Worm (Caenorhabditis elegans) whole organism, early embryonic: ENCODE measurements around the gene H12D21.10.

Source experiments
- B0310.2 ChIP-seq: sonication (generic microtip); optimal IDR thresholded peaks from 2 replicates; lab custom pipeline; 2016; ENCODE audit warnings: mild to moderate bottlenecking, missing genetic modification characterization, missing compliant biosample characterization
- F13C5.2 ChIP-seq: sonication (generic microtip); optimal IDR thresholded peaks from 2 replicates; lab custom pipeline; 2017; ENCODE audit warnings: mild to moderate bottlenecking, missing genetic modification characterization, inconsistent platforms, missing compliant biosample characterization
- aly-1 ChIP-seq: sonication (generic microtip); optimal IDR thresholded peaks from 2 replicates; lab custom pipeline; 2016; ENCODE audit warnings: missing genetic modification characterization, missing compliant biosample characterization
- ama-1 ChIP-seq: fragments of 150-350 bp; optimal IDR thresholded peaks from 2 replicates; lab custom pipeline; 2014
- ceh-13 ChIP-seq: fragments of 200-800 bp; sonication (Bioruptor generic); optimal IDR thresholded peaks from 2 replicates; lab custom pipeline; 2018; ENCODE audit warnings: mild to moderate bottlenecking, missing genetic modification characterization, missing compliant biosample characterization
- ceh-36 ChIP-seq: sonication (generic microtip); optimal IDR thresholded peaks from 2 replicates; lab custom pipeline; 2016; ENCODE audit warnings: missing genetic modification characterization, inconsistent platforms, missing compliant biosample characterization
- ets-7 ChIP-seq: sonication (generic microtip); optimal IDR thresholded peaks from 2 replicates; lab custom pipeline; 2016; ENCODE audit warnings: missing genotype, missing genetic modification characterization, missing compliant biosample characterization
- flt-1 ChIP-seq: fragments of 200-800 bp; sonication (Bioruptor generic); IDR thresholded peaks from 2 replicates; pipeline ENCODE4 v1.3.6; 2022; ENCODE audit warnings: missing genetic modification characterization, missing compliant biosample characterization
- hmbx-1 ChIP-seq: sonication (generic microtip); optimal IDR thresholded peaks from 2 replicates; lab custom pipeline; 2016; ENCODE audit warnings: mild to moderate bottlenecking, missing genetic modification characterization, missing compliant biosample characterization
- hmg-4 ChIP-seq: fragments of 200-800 bp; sonication (Bioruptor generic); optimal IDR thresholded peaks from 2 replicates; lab custom pipeline; 2018; ENCODE audit warnings: mild to moderate bottlenecking, missing genetic modification characterization, missing compliant biosample characterization
- hnd-1 ChIP-seq: sonication (generic microtip); optimal IDR thresholded peaks from 2 replicates; lab custom pipeline; 2016; ENCODE audit warnings: missing genetic modification characterization, missing compliant biosample characterization
- pes-1 ChIP-seq: fragments of 200-800 bp; sonication (Bioruptor generic); IDR thresholded peaks from 2 replicates; pipeline ENCODE4 v1.3.6; 2022; ENCODE audit warnings: missing genetic modification reagents, missing genetic modification characterization, missing compliant biosample characterization
- scrt-1 ChIP-seq: fragments of 200-800 bp; sonication (Bioruptor generic); IDR thresholded peaks from 2 replicates; pipeline ENCODE4 v1.3.6; 2022; ENCODE audit warnings: missing genetic modification characterization, missing compliant biosample characterization
- sea-1 ChIP-seq: fragments of 200-800 bp; sonication (Bioruptor generic); conservative IDR thresholded peaks from 2 replicates; pipeline ENCODE4 v1.3.6; 2022; ENCODE audit warnings: missing genetic modification characterization, missing compliant biosample characterization
- tbx-11 ChIP-seq: fragments of 200-800 bp; sonication (Bioruptor generic); IDR thresholded peaks from 2 replicates; pipeline ENCODE4 v1.3.6; 2022; ENCODE audit warnings: missing genetic modification characterization, missing compliant biosample characterization
- tbx-37 ChIP-seq: fragments of 200-800 bp; sonication (Bioruptor generic); conservative IDR thresholded peaks from 2 replicates; pipeline ENCODE4 v1.3.6; 2022; ENCODE audit warnings: missing genetic modification reagents, missing genetic modification characterization, missing compliant biosample characterization
- tra-4 ChIP-seq: sonication (generic microtip); optimal IDR thresholded peaks from 2 replicates; lab custom pipeline; 2017; ENCODE audit warnings: missing genetic modification characterization, missing compliant biosample characterization

H12D21.10 gene

DNA sequence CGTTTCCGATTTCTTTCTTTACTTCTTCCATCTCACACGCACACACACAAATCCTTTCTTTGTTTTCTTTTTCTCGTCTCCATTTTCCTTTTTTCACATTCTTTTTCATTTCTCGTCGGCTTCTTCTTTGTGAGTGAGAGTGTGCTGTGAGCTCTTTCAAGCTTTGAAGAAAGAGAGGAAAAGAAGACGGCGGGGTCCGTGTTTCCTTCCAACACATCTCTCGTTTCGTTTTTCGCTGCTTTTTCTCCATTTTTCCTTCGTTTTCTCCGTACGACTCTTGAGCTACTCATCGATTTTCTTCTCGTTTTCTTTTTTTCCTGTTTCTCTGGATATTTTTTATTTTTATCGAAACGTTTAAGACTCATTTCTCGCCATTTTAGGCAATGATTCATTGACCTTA is 30.6 kb downstream of the H12D21.10 start:
- no peak for TF ChIP-seq flt-1 (GFP tag; lab: Robert Waterston, UW)
- no peak for TF ChIP-seq scrt-1 (GFP tag; lab: Robert Waterston, UW)
- no peak for TF ChIP-seq pes-1 (GFP tag; lab: Robert Waterston, UW)
- no peak for TF ChIP-seq tbx-37
- TF ChIP-seq ceh-13 (GFP tag; lab: Kevin White, UChicago), result no peak
- TF ChIP-seq tra-4 (tag; lab: Kevin White, UChicago), result no peak
- TF ChIP-seq F13C5.2 (tag; lab: Kevin White, UChicago), result no peak
- TF ChIP-seq B0310.2 (tag; lab: Kevin White, UChicago), result no peak
- TF ChIP-seq ama-1 (lab: Kevin White, UChicago), result no peak
- TF ChIP-seq hmbx-1 (tag; lab: Kevin White, UChicago), result no peak

DNA sequence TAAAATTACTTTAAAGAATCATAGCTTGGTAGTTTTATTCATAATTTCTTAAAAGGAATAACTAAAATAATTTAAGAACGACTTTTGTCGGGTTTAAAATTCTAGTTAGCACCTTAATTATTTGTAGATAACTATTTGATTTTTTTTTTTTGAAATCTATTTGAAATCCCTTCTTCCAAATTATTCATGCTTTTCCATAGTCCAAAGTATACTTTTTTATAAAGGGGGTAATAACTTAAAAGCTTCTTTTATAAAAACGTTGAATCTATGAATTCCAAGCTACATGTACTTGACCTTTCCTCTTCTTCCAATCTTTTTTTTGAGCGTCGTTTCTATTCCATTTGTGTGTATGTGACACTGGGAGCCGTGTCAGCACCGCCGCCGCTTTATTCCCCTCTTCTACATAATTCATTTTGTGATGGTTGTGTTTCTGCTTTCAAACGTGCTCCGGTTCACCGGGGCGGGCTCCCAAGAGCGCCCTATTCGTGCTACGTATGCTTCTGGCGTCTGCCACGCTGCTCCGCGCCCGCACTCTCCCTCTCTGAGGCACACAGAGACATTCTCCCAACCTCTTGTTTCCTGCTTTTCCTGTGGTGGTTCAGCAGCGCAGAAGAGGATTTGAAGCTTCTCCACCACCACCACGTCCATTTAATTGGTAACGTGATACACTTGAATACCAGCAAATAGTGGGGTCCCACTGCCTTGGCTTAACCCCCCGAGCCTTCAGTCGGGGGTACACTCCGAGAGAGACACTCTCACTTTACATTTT is 34.0 kb downstream of the H12D21.10 start:
- TF ChIP-seq pes-1 (GFP tag; lab: Robert Waterston, UW) (no peak), ceh-13 (GFP tag; lab: Kevin White, UChicago) (no peak), flt-1 (GFP tag; lab: Robert Waterston, UW) (no peak), ceh-36 (tag; lab: Kevin White, UChicago) (no peak)

DNA sequence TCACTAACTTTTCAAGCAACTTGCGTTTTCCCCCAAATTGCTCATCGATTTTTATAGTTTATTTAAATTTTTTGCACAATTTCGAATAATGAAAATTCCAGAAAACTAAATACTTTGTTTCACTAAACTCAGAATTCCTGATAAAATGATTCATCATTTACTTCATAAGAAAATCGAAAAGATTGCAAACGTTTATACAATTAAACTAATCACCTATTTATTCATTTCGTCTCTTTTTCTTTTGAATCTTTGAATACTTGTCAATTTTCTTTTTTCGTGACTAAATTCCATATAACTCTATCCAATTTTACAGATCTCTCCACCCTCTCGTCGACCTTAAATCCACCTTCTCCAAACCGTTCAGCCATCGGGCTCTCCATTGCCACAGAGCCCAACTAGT is 37.0 kb downstream of the H12D21.10 start, which contains the start of gene C30G7.2:
Gene C30G7.2 (plus strand): TSS at position 301 of the 400 bp plus-strand sequence.
- no peak for TF ChIP-seq B0310.2 (tag; lab: Kevin White, UChicago)
- no peak for TF ChIP-seq tbx-11 (GFP tag; lab: Robert Waterston, UW)
- no peak for TF ChIP-seq hmbx-1 (tag; lab: Kevin White, UChicago)
- TF ChIP-seq ceh-36 (tag; lab: Kevin White, UChicago), result no peak
- TF ChIP-seq tra-4 (tag; lab: Kevin White, UChicago), result no peak
- no peak for TF ChIP-seq aly-1 (tag; lab: Kevin White, UChicago)
- no peak for TF ChIP-seq hmg-4
- TF ChIP-seq ets-7 (tag; lab: Kevin White, UChicago), result no peak
- no peak for TF ChIP-seq F13C5.2 (tag; lab: Kevin White, UChicago)

DNA sequence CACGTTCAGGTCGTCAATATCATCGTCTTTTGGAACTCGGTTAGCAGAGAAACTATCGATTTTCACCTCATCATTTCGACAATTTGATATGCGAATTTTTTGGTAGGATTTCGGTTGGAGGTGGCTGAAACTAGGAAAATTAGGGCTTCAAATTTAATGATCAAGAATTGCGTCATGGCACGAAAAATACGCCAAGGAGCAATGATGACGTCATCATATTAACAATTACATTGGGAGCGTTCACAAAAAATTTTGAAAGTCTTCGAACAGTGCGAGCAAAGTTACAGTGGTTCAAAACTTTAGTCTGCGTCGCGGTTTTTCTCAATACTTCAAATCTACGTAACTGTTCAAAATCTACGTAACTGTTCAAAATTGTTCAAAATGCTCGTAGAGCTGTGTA is 43.3 kb downstream of the H12D21.10 start:
- TF ChIP-seq ceh-13 (GFP tag; lab: Kevin White, UChicago) (no peak), F13C5.2 (tag; lab: Kevin White, UChicago) (no peak), ama-1 (lab: Kevin White, UChicago) (no peak), hmbx-1 (tag; lab: Kevin White, UChicago) (no peak), hnd-1 (tag; lab: Kevin White, UChicago) (no peak), B0310.2 (tag; lab: Kevin White, UChicago) (no peak), hmg-4 (no peak), sea-1 (GFP tag; lab: Robert Waterston, UW) (no peak), flt-1 (GFP tag; lab: Robert Waterston, UW) (no peak), tbx-37 (no peak), scrt-1 (GFP tag; lab: Robert Waterston, UW) (no peak), aly-1 (tag; lab: Kevin White, UChicago) (no peak), tra-4 (tag; lab: Kevin White, UChicago) (no peak), pes-1 (GFP tag; lab: Robert Waterston, UW) (no peak), ets-7 (tag; lab: Kevin White, UChicago) (no peak)

DNA sequence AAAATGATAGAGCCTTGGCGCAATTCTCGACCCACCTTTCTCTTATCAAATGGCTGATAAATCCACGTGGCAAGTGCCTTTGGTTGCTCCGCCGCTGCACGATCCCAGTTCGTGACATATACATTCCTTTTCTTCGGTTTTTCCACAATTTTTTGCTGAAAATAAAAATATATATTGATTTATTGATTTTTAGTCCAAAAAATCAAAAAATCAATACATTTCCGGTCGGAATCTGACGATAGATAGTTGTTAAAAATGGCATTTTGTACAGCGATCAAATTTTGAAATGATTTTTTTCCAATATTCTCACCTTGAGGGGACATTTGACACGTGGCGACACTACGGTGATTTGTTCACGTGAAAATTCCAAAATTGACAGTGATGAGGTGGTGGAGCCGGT is 44.2 kb downstream of the H12D21.10 start:
- no peak for TF ChIP-seq sea-1 (GFP tag; lab: Robert Waterston, UW)
- TF ChIP-seq scrt-1 (GFP tag; lab: Robert Waterston, UW), result no peak
- TF ChIP-seq ceh-36 (tag; lab: Kevin White, UChicago), result no peak
- TF ChIP-seq ama-1 (lab: Kevin White, UChicago), result no peak
- TF ChIP-seq pes-1 (GFP tag; lab: Robert Waterston, UW), result no peak
- TF ChIP-seq hmbx-1 (tag; lab: Kevin White, UChicago), result no peak
- no peak for TF ChIP-seq F13C5.2 (tag; lab: Kevin White, UChicago)
- no peak for TF ChIP-seq aly-1 (tag; lab: Kevin White, UChicago)
- TF ChIP-seq B0310.2 (tag; lab: Kevin White, UChicago), result no peak
- no peak for TF ChIP-seq tra-4 (tag; lab: Kevin White, UChicago)
- no peak for TF ChIP-seq tbx-11 (GFP tag; lab: Robert Waterston, UW)

DNA sequence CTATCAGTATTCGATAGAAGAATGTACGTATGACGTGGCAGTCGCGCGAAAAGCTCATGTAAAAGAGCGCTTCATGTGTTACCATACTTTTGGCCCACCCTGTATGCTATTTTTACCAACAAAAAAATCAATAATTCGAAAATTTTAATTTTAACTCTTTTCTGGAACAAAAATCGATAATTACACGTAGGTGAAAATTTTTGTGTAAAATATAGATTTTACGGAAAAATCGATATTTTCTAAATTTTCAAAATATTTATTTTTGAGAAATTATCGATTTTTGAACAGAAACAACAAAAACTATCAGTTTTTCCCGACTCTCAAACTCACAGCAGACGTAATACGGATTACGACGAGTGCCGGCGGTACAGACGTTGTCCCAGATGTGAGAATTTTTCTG is 45.5 kb downstream of the H12D21.10 start:
- no peak for TF ChIP-seq ets-7 (tag; lab: Kevin White, UChicago)
- TF ChIP-seq scrt-1 (GFP tag; lab: Robert Waterston, UW), result no peak
- TF ChIP-seq sea-1 (GFP tag; lab: Robert Waterston, UW), result no peak
- TF ChIP-seq aly-1 (tag; lab: Kevin White, UChicago), result no peak
- no peak for TF ChIP-seq F13C5.2 (tag; lab: Kevin White, UChicago)
- TF ChIP-seq B0310.2 (tag; lab: Kevin White, UChicago), result no peak
- TF ChIP-seq hnd-1 (tag; lab: Kevin White, UChicago), result no peak
- TF ChIP-seq tra-4 (tag; lab: Kevin White, UChicago), result no peak
- TF ChIP-seq tbx-11 (GFP tag; lab: Robert Waterston, UW), result no peak
- TF ChIP-seq hmbx-1 (tag; lab: Kevin White, UChicago), result no peak
- TF ChIP-seq ceh-13 (GFP tag; lab: Kevin White, UChicago), result no peak
- TF ChIP-seq tbx-37, result no peak
- TF ChIP-seq ceh-36 (tag; lab: Kevin White, UChicago), result no peak
- TF ChIP-seq pes-1 (GFP tag; lab: Robert Waterston, UW), result no peak
- TF ChIP-seq hmg-4, result no peak
- no peak for TF ChIP-seq flt-1 (GFP tag; lab: Robert Waterston, UW)
- no peak for TF ChIP-seq ama-1 (lab: Kevin White, UChicago)

DNA sequence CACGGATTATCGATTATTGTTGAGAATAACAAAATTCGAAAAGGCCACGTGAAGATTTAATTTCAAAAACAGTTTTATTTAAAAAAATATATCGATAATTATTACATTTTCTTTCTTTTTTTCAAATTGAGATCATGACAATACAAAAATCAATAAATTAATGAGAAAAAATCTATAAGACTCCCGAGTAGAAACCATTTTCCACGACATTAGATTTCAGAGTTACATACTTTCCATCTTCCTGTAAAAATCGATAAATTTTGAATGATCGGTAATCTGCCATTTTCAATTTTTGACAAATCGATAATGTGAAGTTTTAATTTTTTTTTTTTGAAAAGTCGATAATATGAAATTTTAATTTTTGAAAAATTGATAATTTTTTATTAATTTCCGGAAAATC is 46.1 kb downstream of the H12D21.10 start, which contains the start of gene C30G7.3:
Gene C30G7.3 (minus strand): TSS at position 8 of the 400 bp plus-strand sequence.
- TF ChIP-seq pes-1 (GFP tag; lab: Robert Waterston, UW) (no peak), B0310.2 (tag; lab: Kevin White, UChicago) (no peak), scrt-1 (GFP tag; lab: Robert Waterston, UW) (no peak), ama-1 (lab: Kevin White, UChicago) (no peak), tra-4 (tag; lab: Kevin White, UChicago) (no peak), tbx-37 (no peak), hmg-4 (no peak), ets-7 (tag; lab: Kevin White, UChicago) (no peak), tbx-11 (GFP tag; lab: Robert Waterston, UW) (no peak), aly-1 (tag; lab: Kevin White, UChicago) (no peak), ceh-13 (GFP tag; lab: Kevin White, UChicago) (no peak), flt-1 (GFP tag; lab: Robert Waterston, UW) (no peak), F13C5.2 (tag; lab: Kevin White, UChicago) (no peak)
